Worm (Caenorhabditis elegans): ENCODE measurements around the gene nep-2.

DNA sequence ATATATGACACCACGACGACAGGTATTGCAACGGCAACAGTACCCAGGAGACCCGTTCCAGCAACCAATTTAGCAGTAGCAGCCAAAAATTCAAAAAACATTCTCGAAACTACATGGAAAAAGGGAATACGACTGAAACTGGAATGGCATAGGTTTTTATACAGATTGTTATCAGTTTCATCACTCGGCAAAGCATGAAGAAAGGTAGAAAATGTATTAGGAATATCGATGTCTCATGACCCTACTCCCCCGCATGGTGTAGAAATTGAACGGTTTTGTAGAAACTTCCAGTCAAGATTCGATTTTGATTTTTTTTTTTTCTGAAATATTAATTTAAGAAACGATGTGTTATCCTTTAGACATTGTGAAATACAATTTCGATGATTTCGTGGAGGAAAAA lies 14.6 kb downstream of the nep-2 start, which contains the start of gene T05A8.2:
- no peak for TF ChIP-seq ceh-28 (tag; optimal IDR thresholded peaks at IDR 0.05)
- TF ChIP-seq nhr-76 (tag; optimal IDR thresholded peaks at IDR 0.05): no peak
